Fruit fly (Drosophila melanogaster) whole organism, embryonic: ENCODE data around the gene Atg14.

Experiments
- Asciz ChIP-seq: fragments of 200-800 bp; sonication (Bioruptor generic); optimal IDR thresholded peaks from 2 replicates; lab custom pipeline; 2017; ENCODE audit warnings: missing biosample characterization, mild to moderate bottlenecking, missing genetic modification characterization, missing genetic modification reagents
- Atf-2 ChIP-seq: fragments of 200-800 bp; sonication (Bioruptor generic); optimal IDR thresholded peaks from 2 replicates; lab custom pipeline; 2016; ENCODE audit warnings: missing biosample characterization, missing genetic modification characterization
- CG11398 ChIP-seq: fragments of 200-800 bp; sonication (Bioruptor generic); optimal IDR thresholded peaks from 2 replicates; lab custom pipeline; 2016; ENCODE audit warnings: missing biosample characterization, missing genetic modification characterization
- CG11504 ChIP-seq: fragments of 200-800 bp; sonication (Bioruptor generic); optimal IDR thresholded peaks from 3 replicates; lab custom pipeline; 2019; ENCODE audit warnings: missing biosample characterization, mild to moderate bottlenecking, missing genetic modification characterization, moderate library complexity
- CG12104 ChIP-seq: fragments of 200-800 bp; sonication (Bioruptor generic); optimal IDR thresholded peaks from 3 replicates; lab custom pipeline; 2016; ENCODE audit warnings: missing biosample characterization, missing genetic modification characterization
- CG13424 ChIP-seq: fragments of 200-800 bp; sonication (Bioruptor generic); optimal IDR thresholded peaks from 2 replicates; lab custom pipeline; 2019; ENCODE audit warnings: missing biosample characterization, mild to moderate bottlenecking, missing genetic modification characterization, moderate library complexity
- CG16863 ChIP-seq: fragments of 200-800 bp; sonication (Bioruptor generic); optimal IDR thresholded peaks from 3 replicates; lab custom pipeline; 2016; ENCODE audit warnings: missing biosample characterization, missing genetic modification characterization
- CG1792 ChIP-seq: fragments of 200-800 bp; sonication (Bioruptor generic); optimal IDR thresholded peaks from 2 replicates; lab custom pipeline; 2016; ENCODE audit warnings: missing biosample characterization, missing genetic modification characterization
- CG18619 ChIP-seq: fragments of 200-800 bp; sonication (Bioruptor generic); optimal IDR thresholded peaks from 3 replicates; lab custom pipeline; 2017; ENCODE audit warnings: missing biosample characterization, mild to moderate bottlenecking, missing genetic modification characterization
- CG30020 ChIP-seq: fragments of 200-800 bp; optimal IDR thresholded peaks from 2 replicates; lab custom pipeline; 2019; ENCODE audit warnings: missing biosample characterization, mild to moderate bottlenecking, missing genetic modification characterization, moderate library complexity
- CG5180 ChIP-seq: fragments of 200-800 bp; sonication (Bioruptor generic); optimal IDR thresholded peaks from 3 replicates; lab custom pipeline; 2017; ENCODE audit warnings: missing biosample characterization, missing genetic modification characterization, mild to moderate bottlenecking, moderate library complexity, missing genetic modification reagents
- CG5245 ChIP-seq: fragments of 200-800 bp; sonication (Bioruptor generic); optimal IDR thresholded peaks from 3 replicates; lab custom pipeline; 2016; ENCODE audit warnings: missing biosample characterization, missing genetic modification characterization
- CG6689 ChIP-seq: fragments of 200-800 bp; sonication (Bioruptor generic); IDR thresholded peaks from 2 replicates; pipeline ENCODE4 v1.3.6; 2022; ENCODE audit warnings: missing biosample characterization, missing genetic modification characterization
- CG6791 ChIP-seq: fragments of 200-800 bp; sonication (Bioruptor generic); IDR thresholded peaks from 3 replicates; pipeline ENCODE4 v1.3.6; 2022; ENCODE audit warnings: missing biosample characterization, missing genetic modification characterization; ENCODE audit not compliant: partially characterized antibody
- CG7372 ChIP-seq: fragments of 200-800 bp; sonication (Bioruptor generic); IDR thresholded peaks from 2 replicates; pipeline ENCODE4 v1.3.6; 2022; ENCODE audit warnings: missing biosample characterization, missing genetic modification characterization
- CG8924 ChIP-seq: fragments of 200-800 bp; optimal IDR thresholded peaks from 3 replicates; lab custom pipeline; 2019; ENCODE audit warnings: missing biosample characterization, mild to moderate bottlenecking, missing genetic modification characterization, moderate library complexity
- CG9817 ChIP-seq: fragments of 200-800 bp; sonication (Bioruptor generic); optimal IDR thresholded peaks from 2 replicates; lab custom pipeline; 2018; ENCODE audit warnings: missing biosample characterization, mild to moderate bottlenecking, missing genetic modification characterization, moderate library complexity
- Chrac-16 ChIP-seq: fragments of 200-800 bp; sonication (Bioruptor generic); optimal IDR thresholded peaks from 3 replicates; lab custom pipeline; 2016; ENCODE audit warnings: missing biosample characterization, missing genetic modification characterization
- CoRest ChIP-seq: fragments of 200-800 bp; sonication (Bioruptor generic); optimal IDR thresholded peaks from 3 replicates; lab custom pipeline; 2018; ENCODE audit warnings: missing biosample characterization, mild to moderate bottlenecking, missing genetic modification characterization, moderate library complexity
- Dip2 ChIP-seq: fragments of 200-800 bp; sonication (Bioruptor generic); IDR thresholded peaks from 2 replicates; pipeline ENCODE4 v1.3.6; 2022; ENCODE audit warnings: missing biosample characterization, missing genetic modification characterization
- Elba2 ChIP-seq: fragments of 200-800 bp; sonication (Bioruptor generic); optimal IDR thresholded peaks from 3 replicates; lab custom pipeline; 2016; ENCODE audit warnings: missing biosample characterization, missing genetic modification characterization
- HLH3B ChIP-seq: fragments of 200-800 bp; sonication (Bioruptor generic); IDR thresholded peaks from 2 replicates; pipeline ENCODE4 v1.3.6; 2022; ENCODE audit warnings: missing biosample characterization, missing genetic modification characterization
- HLHmδ ChIP-seq: fragments of 200-800 bp; sonication (Bioruptor generic); optimal IDR thresholded peaks from 2 replicates; lab custom pipeline; 2018; ENCODE audit warnings: missing biosample characterization, mild to moderate bottlenecking, missing genetic modification characterization, moderate library complexity
- Hmr ChIP-seq: fragments of 200-800 bp; sonication (Bioruptor generic); optimal IDR thresholded peaks from 3 replicates; lab custom pipeline; 2017; ENCODE audit warnings: mild to moderate bottlenecking, missing biosample characterization, missing genetic modification reagents, missing genetic modification characterization
- Hr39 ChIP-seq: fragments of >200 bp; optimal IDR thresholded peaks from 2 replicates; lab custom pipeline; 2017
- Mes4 ChIP-seq: fragments of 200-800 bp; sonication (Bioruptor generic); optimal IDR thresholded peaks from 2 replicates; lab custom pipeline; 2016; ENCODE audit warnings: missing biosample characterization, missing genetic modification characterization
- NC2α ChIP-seq: fragments of 200-800 bp; sonication (Bioruptor generic); optimal IDR thresholded peaks from 2 replicates; lab custom pipeline; 2016; ENCODE audit warnings: missing biosample characterization, missing genetic modification characterization
- NK7.1 ChIP-seq: fragments of 200-800 bp; sonication (Bioruptor generic); optimal IDR thresholded peaks from 3 replicates; lab custom pipeline; 2016; ENCODE audit warnings: missing biosample characterization, missing genetic modification characterization
- Oaz ChIP-seq: fragments of 200-800 bp; sonication (Bioruptor generic); IDR thresholded peaks from 2 replicates; pipeline ENCODE4 v1.3.6; 2022; ENCODE audit warnings: missing biosample characterization, missing genetic modification characterization
- Oli ChIP-seq: fragments of 200-800 bp; sonication (Bioruptor generic); optimal IDR thresholded peaks from 2 replicates; lab custom pipeline; 2018; ENCODE audit warnings: missing biosample characterization, mild to moderate bottlenecking, missing genetic modification characterization, moderate library complexity
- Ptx1 ChIP-seq: fragments of 200-800 bp; sonication (Bioruptor generic); IDR thresholded peaks from 2 replicates; pipeline ENCODE4 v1.3.6; 2022; ENCODE audit warnings: missing biosample characterization, missing genetic modification characterization
- Ravus ChIP-seq: fragments of 200-800 bp; sonication (Bioruptor generic); IDR thresholded peaks from 2 replicates; pipeline ENCODE4 v1.3.6; 2022; ENCODE audit warnings: missing biosample characterization, missing genetic modification characterization
- Spps ChIP-seq: fragments of 200-800 bp; sonication (Bioruptor generic); optimal IDR thresholded peaks from 2 replicates; lab custom pipeline; 2018; ENCODE audit warnings: missing biosample characterization, mild to moderate bottlenecking, missing genetic modification characterization
- Stat92E ChIP-seq, 3 experiments: fragments of >200 bp in 2 of 3; fragments of 200-800 bp in 1 of 3; sonication (Bioruptor generic) in 1 of 3; optimal IDR thresholded peaks; 2 replicates each; lab custom pipeline; 2017 to 2019; ENCODE audit warnings: missing biosample characterization in 3 of 3, missing genetic modification characterization in 3 of 3, mild to moderate bottlenecking in 1 of 3, moderate library complexity in 1 of 3
- ap ChIP-seq: fragments of 200-800 bp; sonication (Bioruptor generic); IDR thresholded peaks from 2 replicates; pipeline ENCODE4 v1.3.6; 2022; ENCODE audit warnings: missing biosample characterization, missing genetic modification characterization
- br ChIP-seq: fragments of >200 bp; optimal IDR thresholded peaks from 2 replicates; lab custom pipeline; 2017
- btn ChIP-seq: fragments of 200-800 bp; sonication (Bioruptor generic); optimal IDR thresholded peaks from 2 replicates; lab custom pipeline; 2016; ENCODE audit warnings: missing biosample characterization, missing genetic modification characterization
- cato ChIP-seq: fragments of 200-800 bp; sonication (Bioruptor generic); optimal IDR thresholded peaks from 2 replicates; lab custom pipeline; 2016; ENCODE audit warnings: missing biosample characterization, missing genetic modification characterization, borderline replicate concordance
- disco-r ChIP-seq: fragments of 200-800 bp; sonication (Bioruptor generic); optimal IDR thresholded peaks from 2 replicates; lab custom pipeline; 2016; ENCODE audit warnings: missing biosample characterization, missing genetic modification characterization
- dmrt99B ChIP-seq: fragments of 200-800 bp; sonication (Bioruptor generic); optimal IDR thresholded peaks from 2 replicates; lab custom pipeline; 2018; ENCODE audit warnings: missing biosample characterization, mild to moderate bottlenecking, missing genetic modification characterization, moderate library complexity
- dpn ChIP-seq, 2 experiments: fragments of 200-800 bp; sonication (Bioruptor generic); optimal IDR thresholded peaks; 3 replicates each; lab custom pipeline; 2016; ENCODE audit warnings: missing biosample characterization in 2 of 2, missing genetic modification characterization in 2 of 2
- fd3F ChIP-seq: fragments of 200-800 bp; sonication (Bioruptor generic); optimal IDR thresholded peaks from 2 replicates; lab custom pipeline; 2018; ENCODE audit warnings: missing biosample characterization, mild to moderate bottlenecking, missing genetic modification characterization, moderate library complexity
- fd96Cb ChIP-seq: fragments of 200-800 bp; sonication (Bioruptor generic); optimal IDR thresholded peaks from 2 replicates; lab custom pipeline; 2018; ENCODE audit warnings: missing biosample characterization, mild to moderate bottlenecking, missing genetic modification characterization, moderate library complexity
- ftz-f1 ChIP-seq: fragments of 200-800 bp; sonication (Bioruptor generic); optimal IDR thresholded peaks from 2 replicates; lab custom pipeline; 2016; ENCODE audit warnings: missing biosample characterization, missing genetic modification characterization
- grn ChIP-seq: fragments of 200-800 bp; sonication (Bioruptor generic); optimal IDR thresholded peaks from 3 replicates; lab custom pipeline; 2017; ENCODE audit warnings: missing biosample characterization, missing genetic modification characterization
- gt ChIP-seq: fragments of 200-800 bp; sonication (Bioruptor generic); IDR thresholded peaks from 2 replicates; pipeline ENCODE4 v1.3.6; 2022; ENCODE audit warnings: missing biosample characterization, missing genetic modification characterization
- insv ChIP-seq, 2 experiments: fragments of 200-800 bp; sonication (Bioruptor generic); optimal IDR thresholded peaks; 3 replicates each; lab custom pipeline; 2016 to 2018; ENCODE audit warnings: missing biosample characterization in 2 of 2, missing genetic modification characterization in 2 of 2
- run ChIP-seq: fragments of 200-800 bp; sonication (Bioruptor generic); optimal IDR thresholded peaks from 3 replicates; lab custom pipeline; 2018; ENCODE audit warnings: missing biosample characterization, mild to moderate bottlenecking, missing genetic modification characterization
- tap ChIP-seq: fragments of 200-800 bp; optimal IDR thresholded peaks from 3 replicates; lab custom pipeline; 2019; ENCODE audit warnings: missing biosample characterization, mild to moderate bottlenecking, missing genetic modification characterization, moderate library complexity
- z ChIP-seq: fragments of 200-800 bp; sonication (Bioruptor generic); IDR thresholded peaks from 3 replicates; pipeline ENCODE4 v1.3.6; 2022; ENCODE audit warnings: missing biosample characterization, missing genetic modification characterization
- zf30C ChIP-seq: fragments of 200-800 bp; sonication (Bioruptor generic); optimal IDR thresholded peaks from 3 replicates; lab custom pipeline; 2018; ENCODE audit warnings: missing biosample characterization, mild to moderate bottlenecking, missing genetic modification characterization

Gene Atg14

DNA sequence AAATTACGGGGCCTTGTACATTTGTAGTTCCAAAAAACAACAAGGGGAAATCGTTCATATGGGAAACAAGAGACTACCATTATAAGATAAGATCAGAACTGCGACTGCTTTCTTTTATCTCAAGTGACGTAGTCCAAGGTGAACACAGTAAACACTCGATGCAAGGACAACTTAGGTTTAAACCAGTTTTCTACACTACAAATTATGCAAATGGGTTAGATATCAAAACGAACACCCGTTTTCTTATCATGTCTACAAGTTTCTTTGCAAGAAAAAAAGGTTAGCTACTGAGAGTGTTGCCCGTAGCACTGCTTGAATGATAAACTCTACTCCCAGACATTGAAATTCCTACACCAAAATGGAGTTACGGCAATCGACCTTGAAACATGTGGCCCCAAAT, 7.9 kb downstream of the Atg14 start (continued):
- TF ChIP-seq CG9817 (tag; lab: Kevin White, UChicago) (peak; percentile 57), dpn (GFP tag; optimal IDR thresholded peaks at IDR 0.05; lab: Kevin White, UChicago) (peak; percentile 48 to 69), CG8924 (tag; lab: Kevin White, UChicago) (peak; percentile 58), z (GFP tag; lab: Robert Waterston, UW) (no peak; the same call in 2 of the 3 replicates), br (no peak), tap (tag; lab: Kevin White, UChicago) (no peak), CG7372 (GFP tag; lab: Robert Waterston, UW) (peak; percentile 24; the same call in 1 of the 2 replicates), CG5180 (GFP tag; lab: Kevin White, UChicago) (no peak), insv (GFP tag; optimal IDR thresholded peaks at IDR 0.05; lab: Kevin White, UChicago) (no peak), CG6791 (GFP tag; lab: Robert Waterston, UW) (no peak), CG11398 (GFP tag; lab: Kevin White, UChicago) (peak; percentile 34), ap (GFP tag; lab: Robert Waterston, UW) (peak; percentile 33; the same call in 1 of the 2 replicates), NC2α (no peak), Hmr (GFP tag; lab: Kevin White, UChicago) (peak; percentile 38), Spps (peak; percentile 40), run (tag; lab: Kevin White, UChicago) (no peak), CG1792 (GFP tag; lab: Kevin White, UChicago) (no peak), Ptx1 (peak; percentile 81), Oli (tag; lab: Kevin White, UChicago) (peak; percentile 50), NK7.1 (GFP tag; lab: Kevin White, UChicago) (peak; percentile 5), cato (GFP tag; lab: Kevin White, UChicago) (peak; percentile 42), CG11504 (no peak), HLHmδ (GFP tag; lab: Kevin White, UChicago) (no peak), btn (GFP tag; lab: Kevin White, UChicago) (peak; percentile 17), Mes4 (peak; percentile 9), gt (GFP tag; lab: Robert Waterston, UW) (peak; percentile 41; the same call in 1 of the 2 replicates), Oaz (GFP tag; lab: Robert Waterston, UW) (peak; percentile 29; the same call in 1 of the 2 replicates), Chrac-16 (GFP tag; lab: Kevin White, UChicago) (peak; percentile 50), Stat92E (GFP tag; optimal IDR thresholded peaks at IDR 0.05; lab: Kevin White, UChicago) (no peak), CG16863 (GFP tag; lab: Kevin White, UChicago) (peak; percentile 32), Elba2 (GFP tag; lab: Kevin White, UChicago) (no peak), Ravus (peak; percentile 9; the same call in 1 of the 2 replicates), fd96Cb (tag; lab: Kevin White, UChicago) (peak; percentile 67), dmrt99B (tag; lab: Kevin White, UChicago) (no peak), Atf-2 (GFP tag; lab: Kevin White, UChicago) (peak; percentile 29), Hr39 (no peak), CG6689 (peak; percentile 87), CoRest (tag; lab: Kevin White, UChicago) (peak; percentile 64), disco-r (GFP tag; lab: Kevin White, UChicago) (no peak), CG30020 (tag; lab: Kevin White, UChicago) (no peak), CG5245 (peak; percentile 26), HLH3B (GFP tag; lab: Robert Waterston, UW) (peak; percentile 76), ftz-f1 (GFP tag; lab: Kevin White, UChicago) (peak; percentile 75), grn (GFP tag; lab: Kevin White, UChicago) (peak; percentile 81), Dip2 (no peak), fd3F (GFP tag; lab: Kevin White, UChicago) (peak; percentile 27), CG18619 (peak; percentile 3), Asciz (GFP tag; lab: Kevin White, UChicago) (no peak), CG13424 (peak; percentile 53), zf30C (GFP tag; lab: Kevin White, UChicago) (no peak), CG12104 (peak; percentile 39)
